Worm (Caenorhabditis elegans) whole organism, L3 larva: ENCODE results near the gene nas-29.
"Not testable (repeated sequence)": the region's sequence is repeated elsewhere in the genome, so short reads cannot be mapped to it uniquely, and the experiment has no call there.

Experiments
- ZK546.5 ChIP-seq: sonication (generic microtip); optimal IDR thresholded peaks from 2 replicates; lab custom pipeline; 2017; ENCODE audit warnings: missing biosample characterization, missing genetic modification characterization
- aly-2 ChIP-seq: fragments of 150-350 bp; optimal IDR thresholded peaks from 2 replicates; lab custom pipeline; 2014; ENCODE audit warnings: missing biosample characterization, missing genetic modification characterization
- ama-1 ChIP-seq: fragments of 150-350 bp; optimal IDR thresholded peaks from 2 replicates; lab custom pipeline; 2018
- ceh-16 ChIP-seq: sonication (generic microtip); optimal IDR thresholded peaks from 2 replicates; lab custom pipeline; 2017; ENCODE audit warnings: missing biosample characterization, missing genetic modification characterization
- ceh-28 ChIP-seq: fragments of 150-350 bp; optimal IDR thresholded peaks from 2 replicates; lab custom pipeline; 2014; ENCODE audit warnings: missing biosample characterization, missing genetic modification reagents, missing genetic modification characterization
- ceh-82 ChIP-seq: fragments of 150-350 bp; optimal IDR thresholded peaks from 2 replicates; lab custom pipeline; 2014; ENCODE audit warnings: missing biosample characterization, missing genetic modification characterization
- ceh-9 ChIP-seq: sonication (generic microtip); optimal IDR thresholded peaks from 2 replicates; lab custom pipeline; 2018; ENCODE audit warnings: missing biosample characterization, missing genetic modification characterization
- daf-12 ChIP-seq: fragments of 150-350 bp; optimal IDR thresholded peaks from 2 replicates; lab custom pipeline; 2014; ENCODE audit warnings: missing biosample characterization, missing genetic modification reagents, missing genetic modification characterization
- egl-27 ChIP-seq: sonication (generic microtip); optimal IDR thresholded peaks from 4 replicates; lab custom pipeline; 2017; ENCODE audit warnings: missing biosample characterization, missing genetic modification reagents, missing genetic modification characterization
- egl-5 ChIP-seq: fragments of 150-350 bp; optimal IDR thresholded peaks from 2 replicates; lab custom pipeline; 2017; ENCODE audit warnings: missing biosample characterization, missing genetic modification reagents, missing genetic modification characterization, inconsistent platforms
- elt-1 ChIP-seq: fragments of 150-350 bp; optimal IDR thresholded peaks from 2 replicates; lab custom pipeline; 2014; ENCODE audit warnings: missing biosample characterization, missing genetic modification characterization
- fkh-10 ChIP-seq: sonication (generic microtip); optimal IDR thresholded peaks from 2 replicates; lab custom pipeline; 2017; ENCODE audit warnings: missing biosample characterization, missing genetic modification reagents, missing genetic modification characterization
- fkh-2 ChIP-seq: fragments of 150-350 bp; optimal IDR thresholded peaks from 2 replicates; lab custom pipeline; 2014; ENCODE audit warnings: missing biosample characterization, missing genetic modification reagents, missing genetic modification characterization
- lin-15B ChIP-seq: fragments of 150-350 bp; optimal IDR thresholded peaks from 2 replicates; lab custom pipeline; 2014; ENCODE audit warnings: missing biosample characterization, missing genetic modification characterization
- lin-39 ChIP-seq: fragments of 150-350 bp; optimal IDR thresholded peaks from 2 replicates; lab custom pipeline; 2018; ENCODE audit warnings: missing biosample characterization, missing genetic modification reagents, missing genetic modification characterization
- lsy-12 ChIP-seq: sonication (generic microtip); optimal IDR thresholded peaks from 2 replicates; lab custom pipeline; 2016; ENCODE audit warnings: mild to moderate bottlenecking, missing genetic modification characterization, missing compliant biosample characterization
- mml-1 ChIP-seq: fragments of 150-350 bp; sonication (generic microtip); optimal IDR thresholded peaks from 3 replicates; lab custom pipeline; 2014; ENCODE audit warnings: missing biosample characterization, missing genetic modification characterization
- nfya-1 ChIP-seq: sonication (generic microtip); optimal IDR thresholded peaks from 2 replicates; lab custom pipeline; 2017; ENCODE audit warnings: missing genetic modification characterization, mild to moderate bottlenecking, missing compliant biosample characterization, antibody characterized with exemption, moderate library complexity; ENCODE audit not compliant: insufficient read depth
- nhr-12 ChIP-seq: fragments of 150-350 bp; optimal IDR thresholded peaks from 2 replicates; lab custom pipeline; 2014; ENCODE audit warnings: missing biosample characterization, missing genetic modification characterization
- nhr-23 ChIP-seq: fragments of 150-350 bp; optimal IDR thresholded peaks from 2 replicates; lab custom pipeline; 2014; ENCODE audit warnings: missing biosample characterization, missing genetic modification reagents, missing genetic modification characterization
- nhr-25 ChIP-seq: sonication (generic microtip); optimal IDR thresholded peaks from 2 replicates; lab custom pipeline; 2017; ENCODE audit warnings: missing biosample characterization, missing genetic modification characterization
- nhr-28 ChIP-seq: fragments of 150-350 bp; optimal IDR thresholded peaks from 2 replicates; lab custom pipeline; 2014; ENCODE audit warnings: missing biosample characterization, missing genetic modification characterization
- nhr-43 ChIP-seq: sonication (generic microtip); optimal IDR thresholded peaks from 2 replicates; lab custom pipeline; 2016; ENCODE audit warnings: mild to moderate bottlenecking, missing genetic modification characterization, missing compliant biosample characterization; ENCODE audit not compliant: poor library complexity, severe bottlenecking
- nhr-67 ChIP-seq: fragments of 150-350 bp; optimal IDR thresholded peaks from 2 replicates; lab custom pipeline; 2014; ENCODE audit warnings: missing biosample characterization, missing genetic modification characterization
- pha-4 ChIP-seq: fragments of 150-350 bp; optimal IDR thresholded peaks from 2 replicates; lab custom pipeline; 2014; ENCODE audit warnings: missing biosample characterization, missing genetic modification reagents, missing genetic modification characterization
- sea-2 ChIP-seq: fragments of 150-350 bp; sonication (generic microtip); optimal IDR thresholded peaks from 4 replicates; lab custom pipeline; 2014; ENCODE audit warnings: missing biosample characterization, missing genetic modification reagents, missing genetic modification characterization
- skn-1 ChIP-seq: fragments of 150-350 bp; optimal IDR thresholded peaks from 2 replicates; lab custom pipeline; 2014; ENCODE audit warnings: missing biosample characterization, missing genetic modification characterization
- snpc-4 ChIP-seq: fragments of 150-350 bp; optimal IDR thresholded peaks from 2 replicates; lab custom pipeline; 2014; ENCODE audit warnings: missing biosample characterization, missing genetic modification characterization
- tbx-2 ChIP-seq: sonication (generic microtip); optimal IDR thresholded peaks from 2 replicates; lab custom pipeline; 2016; ENCODE audit warnings: mild to moderate bottlenecking, missing genetic modification characterization, missing compliant biosample characterization
- zag-1 ChIP-seq: fragments of 150-350 bp; optimal IDR thresholded peaks from 2 replicates; lab custom pipeline; 2014; ENCODE audit warnings: missing biosample characterization, missing genetic modification characterization
- ztf-11 ChIP-seq: fragments of 150-350 bp; optimal IDR thresholded peaks from 2 replicates; lab custom pipeline; 2014; ENCODE audit warnings: missing biosample characterization, missing genetic modification characterization

nas-29 gene

ce11 chrII:5170932-5171331, 29.1 kb upstream of the nas-29 start, which contains the start of gene srb-1:
srb-1 (minus strand) TSS chrII:5171032.
- no peak for TF ChIP-seq lin-15B
- TF ChIP-seq nhr-12 (tag; lab: Kevin White, UChicago): no peak
- no peak for TF ChIP-seq fkh-10 (GFP tag; lab: Kevin White, UChicago)
- no peak for TF ChIP-seq aly-2 (tag; lab: Kevin White, UChicago)
- TF ChIP-seq fkh-2 (tag; lab: Kevin White, UChicago): no peak
- TF ChIP-seq mml-1 (tag; lab: Kevin White, UChicago): no peak
- TF ChIP-seq nhr-67 (tag; lab: Kevin White, UChicago): no peak
- TF ChIP-seq nhr-28 (tag; lab: Kevin White, UChicago): no peak
- TF ChIP-seq lin-39: no peak
- no peak for TF ChIP-seq sea-2 (GFP tag; lab: Kevin White, UChicago)

ce11 chrII:5166738-5167137, 24.9 kb upstream of the nas-29 start, which contains the start of gene srb-3:
srb-3 (minus strand) TSS chrII:5166838.
- no peak for TF ChIP-seq elt-1
- TF ChIP-seq daf-12 (tag; lab: Kevin White, UChicago): no peak
- no peak for TF ChIP-seq ceh-82 (tag; lab: Kevin White, UChicago)
- TF ChIP-seq ztf-11 (tag; lab: Kevin White, UChicago): no peak
- no peak for TF ChIP-seq nhr-67 (tag; lab: Kevin White, UChicago)

- TF ChIP-seq fkh-10 (GFP tag; lab: Kevin White, UChicago): no peak
- TF ChIP-seq nhr-28 (tag; lab: Kevin White, UChicago): no peak
- TF ChIP-seq nhr-12 (tag; lab: Kevin White, UChicago): no peak
- TF ChIP-seq egl-27 (tag; lab: Kevin White, UChicago): no peak
- TF ChIP-seq ceh-28 (tag; lab: Kevin White, UChicago): no peak
- no peak for TF ChIP-seq nfya-1 (tag; lab: Kevin White, UChicago)
- no peak for TF ChIP-seq ceh-9 (tag; lab: Kevin White, UChicago)
- no peak for TF ChIP-seq lin-15B
- no peak for TF ChIP-seq egl-5 (tag; lab: Kevin White, UChicago)
- TF ChIP-seq zag-1 (tag; lab: Kevin White, UChicago): no peak
- no peak for TF ChIP-seq lsy-12 (tag; lab: Kevin White, UChicago)
- no peak for TF ChIP-seq daf-12 (tag; lab: Kevin White, UChicago)
- no peak for TF ChIP-seq ceh-82 (tag; lab: Kevin White, UChicago)
- no peak for TF ChIP-seq nhr-23 (tag; lab: Kevin White, UChicago)
- TF ChIP-seq lin-39: no peak
- TF ChIP-seq, all 47 proteins: peak for 0
Observed at ce11 chrII:5163283-5163682, 21.4 kb upstream of the nas-29 start, which contains the start of gene srb-5. srb-5 (minus strand) TSS chrII:5163383.

- TF ChIP-seq ceh-82 (tag; lab: Kevin White, UChicago): no peak
Observed at ce11 chrII:5161102-5161501, 19.3 kb upstream of the nas-29 start, which contains the start of gene C27D6.11. C27D6.11 (minus strand) TSS chrII:5161202.

- TF ChIP-seq skn-1, nhr-23, tbx-2 (tag; lab: Kevin White, UChicago): not testable (repeated sequence)
Observed at ce11 chrII:5158774-5159173, 16.9 kb upstream of the nas-29 start, which contains the start of gene F58A6.9. F58A6.9 (minus strand) TSS chrII:5158874.

ce11 chrII:5157525-5157924, 15.7 kb upstream of the nas-29 start, which contains the start of gene srb-13:
srb-13 (minus strand) TSS chrII:5157625.
- no peak for TF ChIP-seq aly-2 (tag; lab: Kevin White, UChicago)
- TF ChIP-seq ama-1: no peak
- no peak for TF ChIP-seq ZK546.5 (tag; lab: Kevin White, UChicago)
- no peak for TF ChIP-seq pha-4 (tag; lab: Kevin White, UChicago)
- no peak for TF ChIP-seq tbx-2 (tag; lab: Kevin White, UChicago)
- TF ChIP-seq lin-39: no peak
- TF ChIP-seq snpc-4 (tag; lab: Kevin White, UChicago): no peak
- no peak for TF ChIP-seq nhr-25 (tag; lab: Kevin White, UChicago)
- no peak for TF ChIP-seq egl-27 (tag; lab: Kevin White, UChicago)
- no peak for TF ChIP-seq nfya-1 (tag; lab: Kevin White, UChicago)
- TF ChIP-seq ceh-16 (tag; lab: Kevin White, UChicago): no peak
- TF ChIP-seq nhr-43: no peak
- no peak for TF ChIP-seq ceh-9 (tag; lab: Kevin White, UChicago)
- TF ChIP-seq nhr-67 (tag; lab: Kevin White, UChicago): no peak
- TF ChIP-seq, all 47 proteins: peak for 0
